Worm (Caenorhabditis elegans) whole organism, L4 larva: Measurements from ENCODE around the gene T25B2.1.

Source experiments
- R02D3.7 ChIP-seq: fragments of 150-350 bp; sonication (generic microtip); optimal IDR thresholded peaks from 3 replicates; lab custom pipeline; 2014; ENCODE audit warnings: missing biosample characterization, missing genetic modification characterization
- dmd-6 ChIP-seq: fragments of 200-800 bp; sonication (Bioruptor generic); IDR thresholded peaks from 2 replicates; pipeline ENCODE4 v1.3.6; 2022; ENCODE audit warnings: missing genetic modification reagents, missing genetic modification characterization, missing compliant biosample characterization
- hif-1 ChIP-seq, 2 experiments: sonication (generic microtip); optimal IDR thresholded peaks; 2 replicates each; lab custom pipeline; 2016 to 2017; ENCODE audit warnings: missing compliant biosample characterization in 2 of 2, missing genetic modification characterization in 2 of 2, missing genetic modification reagents in 2 of 2, missing genotype in 2 of 2, mild to moderate bottlenecking in 1 of 2
- madf-5 ChIP-seq, 2 experiments: fragments of 200-800 bp; sonication (Bioruptor generic); IDR thresholded peaks; 2 replicates each; pipeline ENCODE4 v1.3.6; 2022; ENCODE audit warnings: missing compliant biosample characterization in 2 of 2, missing genetic modification characterization in 2 of 2
- mep-1 ChIP-seq: fragments of 150-350 bp; sonication (generic microtip); optimal IDR thresholded peaks from 3 replicates; lab custom pipeline; 2014; ENCODE audit warnings: missing biosample characterization, missing genetic modification characterization
- mxl-3 ChIP-seq: fragments of 200-800 bp; sonication (Bioruptor generic); optimal IDR thresholded peaks from 2 replicates; lab custom pipeline; 2018; ENCODE audit warnings: mild to moderate bottlenecking, missing genetic modification characterization, missing compliant biosample characterization
- nhr-102 ChIP-seq: sonication (generic microtip); optimal IDR thresholded peaks from 2 replicates; lab custom pipeline; 2016; ENCODE audit warnings: mild to moderate bottlenecking, missing genetic modification characterization, moderate library complexity, missing compliant biosample characterization
- nhr-76 ChIP-seq: fragments of 150-350 bp; optimal IDR thresholded peaks from 2 replicates; lab custom pipeline; 2014; ENCODE audit warnings: missing biosample characterization, missing genetic modification characterization
- skn-1 ChIP-seq: fragments of 150-350 bp; optimal IDR thresholded peaks from 2 replicates; lab custom pipeline; 2014; ENCODE audit warnings: missing biosample characterization, missing genetic modification characterization
- spr-1 ChIP-seq: sonication (generic microtip); optimal IDR thresholded peaks from 2 replicates; lab custom pipeline; 2016; ENCODE audit warnings: mild to moderate bottlenecking, missing genetic modification characterization, missing compliant biosample characterization
- zag-1 ChIP-seq: fragments of 150-350 bp; optimal IDR thresholded peaks from 2 replicates; lab custom pipeline; 2014; ENCODE audit warnings: missing biosample characterization, missing genetic modification characterization
- ztf-11 ChIP-seq: fragments of 150-350 bp; optimal IDR thresholded peaks from 2 replicates; lab custom pipeline; 2014; ENCODE audit warnings: missing biosample characterization, missing genetic modification characterization

DNA sequence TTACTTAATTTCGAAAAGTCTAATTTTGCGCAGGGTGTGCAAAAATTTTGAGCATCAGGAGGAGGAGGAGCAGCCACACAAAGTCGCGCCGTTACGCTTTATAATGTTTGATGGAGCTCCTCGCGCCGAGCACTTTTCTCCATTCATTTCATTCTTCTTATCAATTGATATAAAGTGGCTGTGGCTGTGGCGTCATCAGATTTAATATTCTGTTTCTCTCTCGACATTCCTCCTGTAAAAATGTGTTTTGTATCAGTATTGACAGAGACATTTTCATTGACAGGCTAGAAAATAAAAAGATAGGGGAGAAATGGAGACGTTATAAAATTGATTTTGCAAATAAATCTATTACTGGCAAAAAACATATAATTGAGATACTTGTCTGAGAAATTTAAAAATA lies 44.5 kb upstream of the T25B2.1 start:
- TF ChIP-seq nhr-76: no peak
- no peak for TF ChIP-seq R02D3.7 (tag; lab: Kevin White, UChicago)
- TF ChIP-seq ztf-11 (tag; lab: Kevin White, UChicago): no peak
- TF ChIP-seq spr-1 (tag; lab: Kevin White, UChicago): no peak
- TF ChIP-seq skn-1 (tag; lab: Kevin White, UChicago): no peak
- TF ChIP-seq madf-5 (GFP tag; IDR thresholded peaks at IDR 0.05; lab: Robert Waterston, UW): no peak
- TF ChIP-seq nhr-102: no peak
- no peak for TF ChIP-seq zag-1
- no peak for TF ChIP-seq mxl-3 (GFP tag; lab: Kevin White, UChicago)
- TF ChIP-seq hif-1 (tag; optimal IDR thresholded peaks at IDR 0.05; lab: Kevin White, UChicago): no peak
- peak; percentile 22 for TF ChIP-seq mep-1 (tag; lab: Kevin White, UChicago)
- peak; percentile 85 for TF ChIP-seq dmd-6
